Worm (Caenorhabditis elegans) whole organism, L3 larva: ENCODE measurements around the gene fbxa-61.

Experiments
- R02D3.7 ChIP-seq: fragments of 150-350 bp; optimal IDR thresholded peaks from 2 replicates; lab custom pipeline; 2014; ENCODE audit warnings: missing biosample characterization, missing genetic modification characterization
- fkh-10 ChIP-seq: sonication (generic microtip); optimal IDR thresholded peaks from 2 replicates; lab custom pipeline; 2017; ENCODE audit warnings: missing biosample characterization, missing genetic modification reagents, missing genetic modification characterization
- nhr-76 ChIP-seq: fragments of 150-350 bp; sonication (generic microtip); optimal IDR thresholded peaks from 5 replicates; lab custom pipeline; 2014; ENCODE audit warnings: missing biosample characterization, missing genetic modification characterization

ce11 chrIII:1271378-1271926, 32.6 kb downstream of the fbxa-61 start, which contains the start of gene fbxa-31:
- no peak for TF ChIP-seq R02D3.7
- TF ChIP-seq fkh-10 (GFP tag; lab: Kevin White, UChicago) = no peak
- TF ChIP-seq nhr-76 (tag; lab: Kevin White, UChicago) = no peak
